Worm (Caenorhabditis elegans): ENCODE data around the gene syd-9.

- TF ChIP-seq W03F9.2 (tag; optimal IDR thresholded peaks at IDR 0.05) (no peak), him-1 (tag; optimal IDR thresholded peaks at IDR 0.05) (no peak), dao-5 (tag; optimal IDR thresholded peaks at IDR 0.05) (no peak)
These were observed 13.7 kb upstream of the syd-9 start for ce11 chrX:7204175-7204574.

All from whole organism, L4/young adult.